Worm (Caenorhabditis elegans) whole organism, early embryonic: ENCODE data around the gene K10D11.4.

Experiments used
- B0310.2 ChIP-seq: sonication (generic microtip); optimal IDR thresholded peaks from 2 replicates; lab custom pipeline; 2016; ENCODE audit warnings: mild to moderate bottlenecking, missing genetic modification characterization, missing compliant biosample characterization
- ama-1 ChIP-seq: fragments of 150-350 bp; optimal IDR thresholded peaks from 2 replicates; lab custom pipeline; 2014
- ceh-13 ChIP-seq: fragments of 200-800 bp; sonication (Bioruptor generic); optimal IDR thresholded peaks from 2 replicates; lab custom pipeline; 2018; ENCODE audit warnings: mild to moderate bottlenecking, missing genetic modification characterization, missing compliant biosample characterization
- ets-7 ChIP-seq: sonication (generic microtip); optimal IDR thresholded peaks from 2 replicates; lab custom pipeline; 2016; ENCODE audit warnings: missing genotype, missing genetic modification characterization, missing compliant biosample characterization
- flt-1 ChIP-seq: fragments of 200-800 bp; sonication (Bioruptor generic); IDR thresholded peaks from 2 replicates; pipeline ENCODE4 v1.3.6; 2022; ENCODE audit warnings: missing genetic modification characterization, missing compliant biosample characterization
- hmbx-1 ChIP-seq: sonication (generic microtip); optimal IDR thresholded peaks from 2 replicates; lab custom pipeline; 2016; ENCODE audit warnings: mild to moderate bottlenecking, missing genetic modification characterization, missing compliant biosample characterization
- hnd-1 ChIP-seq: sonication (generic microtip); optimal IDR thresholded peaks from 2 replicates; lab custom pipeline; 2016; ENCODE audit warnings: missing genetic modification characterization, missing compliant biosample characterization
- pes-1 ChIP-seq: fragments of 200-800 bp; sonication (Bioruptor generic); IDR thresholded peaks from 2 replicates; pipeline ENCODE4 v1.3.6; 2022; ENCODE audit warnings: missing genetic modification reagents, missing genetic modification characterization, missing compliant biosample characterization
- scrt-1 ChIP-seq: fragments of 200-800 bp; sonication (Bioruptor generic); IDR thresholded peaks from 2 replicates; pipeline ENCODE4 v1.3.6; 2022; ENCODE audit warnings: missing genetic modification characterization, missing compliant biosample characterization
- sea-1 ChIP-seq: fragments of 200-800 bp; sonication (Bioruptor generic); conservative IDR thresholded peaks from 2 replicates; pipeline ENCODE4 v1.3.6; 2022; ENCODE audit warnings: missing genetic modification characterization, missing compliant biosample characterization
- tbx-37 ChIP-seq: fragments of 200-800 bp; sonication (Bioruptor generic); conservative IDR thresholded peaks from 2 replicates; pipeline ENCODE4 v1.3.6; 2022; ENCODE audit warnings: missing genetic modification reagents, missing genetic modification characterization, missing compliant biosample characterization
- tra-4 ChIP-seq: sonication (generic microtip); optimal IDR thresholded peaks from 2 replicates; lab custom pipeline; 2017; ENCODE audit warnings: missing genetic modification characterization, missing compliant biosample characterization

- no peak for TF ChIP-seq ama-1
- TF ChIP-seq hmbx-1 (tag; lab: Kevin White, UChicago): no peak
- no peak for TF ChIP-seq B0310.2 (tag; lab: Kevin White, UChicago)
- no peak for TF ChIP-seq flt-1 (GFP tag; lab: Robert Waterston, UW)
- no peak for TF ChIP-seq tra-4
- no peak for TF ChIP-seq ets-7 (tag; lab: Kevin White, UChicago)
- TF ChIP-seq scrt-1 (GFP tag; lab: Robert Waterston, UW): no peak
- no peak for TF ChIP-seq ceh-13 (GFP tag; lab: Kevin White, UChicago)
- TF ChIP-seq sea-1 (GFP tag; lab: Robert Waterston, UW): no peak
- TF ChIP-seq tbx-37 (GFP tag; lab: Robert Waterston, UW): no peak
- TF ChIP-seq pes-1: no peak
- no peak for TF ChIP-seq hnd-1 (tag; lab: Kevin White, UChicago)
Measured at ce11 chrIV:12973336-12973735, 20.9 kb downstream of the K10D11.4 start, which contains the start of gene F55G11.4.
